Fruit fly (Drosophila melanogaster) whole organism, embryonic: ENCODE data around the gene Notum.

Experiments
- Aef1 ChIP-seq: fragments of 200-800 bp; sonication (Bioruptor generic); IDR thresholded peaks from 3 replicates; pipeline ENCODE4 v1.3.6; 2022; ENCODE audit warnings: missing biosample characterization, missing genetic modification characterization
- BEAF-32 ChIP-seq: fragments of 200-800 bp; sonication (Bioruptor generic); optimal IDR thresholded peaks from 3 replicates; lab custom pipeline; 2017; ENCODE audit warnings: missing biosample characterization, missing genetic modification characterization, mild to moderate bottlenecking, moderate library complexity, missing genetic modification reagents
- Bdp1 ChIP-seq: fragments of 200-800 bp; sonication (Bioruptor generic); optimal IDR thresholded peaks from 3 replicates; lab custom pipeline; 2016; ENCODE audit warnings: missing biosample characterization, missing genetic modification characterization
- CG11695 ChIP-seq: fragments of 200-800 bp; sonication (Bioruptor generic); IDR thresholded peaks from 3 replicates; pipeline ENCODE4 v1.3.6; 2022; ENCODE audit warnings: missing biosample characterization, missing genetic modification characterization
- CG12155 ChIP-seq: fragments of 200-800 bp; sonication (Bioruptor generic); optimal IDR thresholded peaks from 3 replicates; lab custom pipeline; 2016; ENCODE audit warnings: missing biosample characterization, missing genetic modification characterization
- CG12659 ChIP-seq: fragments of 200-800 bp; sonication (Bioruptor generic); optimal IDR thresholded peaks from 3 replicates; lab custom pipeline; 2017; ENCODE audit warnings: mild to moderate bottlenecking, missing biosample characterization, missing genetic modification reagents, missing genetic modification characterization
- CG12769 ChIP-seq: fragments of 200-800 bp; sonication (Bioruptor generic); optimal IDR thresholded peaks from 2 replicates; lab custom pipeline; 2019; ENCODE audit warnings: missing biosample characterization, mild to moderate bottlenecking, missing genetic modification characterization, moderate library complexity
- CG14710 ChIP-seq: fragments of 200-800 bp; sonication (Bioruptor generic); optimal IDR thresholded peaks from 3 replicates; lab custom pipeline; 2019; ENCODE audit warnings: missing biosample characterization, mild to moderate bottlenecking, missing genetic modification characterization, moderate library complexity
- CG1792 ChIP-seq: fragments of 200-800 bp; sonication (Bioruptor generic); optimal IDR thresholded peaks from 2 replicates; lab custom pipeline; 2016; ENCODE audit warnings: missing biosample characterization, missing genetic modification characterization
- CG1832 ChIP-seq: fragments of 200-800 bp; sonication (Bioruptor generic); optimal IDR thresholded peaks from 2 replicates; lab custom pipeline; 2017; ENCODE audit warnings: missing biosample characterization, mild to moderate bottlenecking, missing genetic modification characterization, inconsistent platforms
- CG2875 ChIP-seq: fragments of 200-800 bp; sonication (Bioruptor generic); optimal IDR thresholded peaks from 2 replicates; lab custom pipeline; 2017; ENCODE audit warnings: missing biosample characterization, mild to moderate bottlenecking, missing genetic modification characterization, missing genetic modification reagents
- CG3065 ChIP-seq: fragments of 200-800 bp; sonication (Bioruptor generic); optimal IDR thresholded peaks from 2 replicates; lab custom pipeline; 2016; ENCODE audit warnings: missing biosample characterization, missing genetic modification characterization
- CG43689 ChIP-seq: fragments of 200-800 bp; sonication (Bioruptor generic); IDR thresholded peaks from 2 replicates; pipeline ENCODE4 v1.3.6; 2022; ENCODE audit warnings: missing biosample characterization, missing genetic modification characterization
- CG4707 ChIP-seq: fragments of 200-800 bp; sonication (Bioruptor generic); optimal IDR thresholded peaks from 2 replicates; lab custom pipeline; 2018; ENCODE audit warnings: missing biosample characterization, mild to moderate bottlenecking, missing genetic modification characterization, moderate library complexity
- CrebB ChIP-seq: fragments of 200-800 bp; sonication (Bioruptor generic); optimal IDR thresholded peaks from 3 replicates; lab custom pipeline; 2018; ENCODE audit warnings: missing biosample characterization, mild to moderate bottlenecking, missing genetic modification characterization
- E2f2 ChIP-seq: fragments of 200-800 bp; sonication (Bioruptor generic); IDR thresholded peaks from 2 replicates; pipeline ENCODE4 v1.3.6; 2022; ENCODE audit warnings: missing biosample characterization, missing genetic modification characterization
- Elba2 ChIP-seq: fragments of 200-800 bp; sonication (Bioruptor generic); optimal IDR thresholded peaks from 3 replicates; lab custom pipeline; 2016; ENCODE audit warnings: missing biosample characterization, missing genetic modification characterization
- Ets97D ChIP-seq: fragments of 200-800 bp; sonication (Bioruptor generic); optimal IDR thresholded peaks from 3 replicates; lab custom pipeline; 2016; ENCODE audit warnings: missing biosample characterization, missing genetic modification characterization
- Fer1 ChIP-seq: fragments of 200-800 bp; sonication (Bioruptor generic); optimal IDR thresholded peaks from 2 replicates; lab custom pipeline; 2017; ENCODE audit warnings: missing biosample characterization, mild to moderate bottlenecking, missing genetic modification characterization
- HmgD ChIP-seq: fragments of 200-800 bp; sonication (Bioruptor generic); optimal IDR thresholded peaks from 3 replicates; lab custom pipeline; 2016; ENCODE audit warnings: missing biosample characterization, missing genetic modification characterization
- Hmx ChIP-seq: fragments of 200-800 bp; sonication (Bioruptor generic); optimal IDR thresholded peaks from 2 replicates; lab custom pipeline; 2016; ENCODE audit warnings: missing biosample characterization, missing genetic modification characterization
- Lhr ChIP-seq: fragments of 200-800 bp; sonication (Bioruptor generic); optimal IDR thresholded peaks from 3 replicates; lab custom pipeline; 2017; ENCODE audit warnings: mild to moderate bottlenecking, missing biosample characterization, missing genetic modification reagents, missing genetic modification characterization
- MBD-R2 ChIP-seq: fragments of 200-800 bp; sonication (Bioruptor generic); IDR thresholded peaks from 2 replicates; pipeline ENCODE4 v1.3.6; 2022; ENCODE audit warnings: missing biosample characterization, missing genetic modification characterization
- Mad ChIP-seq: fragments of 200-800 bp; sonication (Bioruptor generic); optimal IDR thresholded peaks from 2 replicates; lab custom pipeline; 2016; ENCODE audit warnings: missing biosample characterization, missing genetic modification characterization
- Meics ChIP-seq: fragments of 200-800 bp; sonication (Bioruptor generic); optimal IDR thresholded peaks from 2 replicates; lab custom pipeline; 2017; ENCODE audit warnings: missing biosample characterization, mild to moderate bottlenecking, missing genetic modification characterization
- NFAT ChIP-seq: fragments of 200-800 bp; sonication (Bioruptor generic); IDR thresholded peaks from 2 replicates; pipeline ENCODE4 v1.3.6; 2022; ENCODE audit warnings: missing biosample characterization, missing genetic modification characterization
- Ravus ChIP-seq: fragments of 200-800 bp; sonication (Bioruptor generic); IDR thresholded peaks from 2 replicates; pipeline ENCODE4 v1.3.6; 2022; ENCODE audit warnings: missing biosample characterization, missing genetic modification characterization
- Scr ChIP-seq: fragments of 200-800 bp; sonication (Bioruptor generic); IDR thresholded peaks from 2 replicates; pipeline ENCODE4 v1.3.6; 2022; ENCODE audit warnings: missing biosample characterization, missing genetic modification characterization; ENCODE audit not compliant: partially characterized antibody
- TFAM ChIP-seq: fragments of 200-800 bp; sonication (Bioruptor generic); optimal IDR thresholded peaks from 2 replicates; lab custom pipeline; 2017; ENCODE audit warnings: missing biosample characterization, missing genetic modification characterization, inconsistent platforms
- ap ChIP-seq: fragments of 200-800 bp; sonication (Bioruptor generic); IDR thresholded peaks from 2 replicates; pipeline ENCODE4 v1.3.6; 2022; ENCODE audit warnings: missing biosample characterization, missing genetic modification characterization
- ash1 ChIP-seq: fragments of 200-800 bp; sonication (Bioruptor generic); optimal IDR thresholded peaks from 2 replicates; lab custom pipeline; 2018; ENCODE audit warnings: missing biosample characterization, mild to moderate bottlenecking, missing genetic modification characterization
- bcd ChIP-seq: fragments of 200-800 bp; sonication (Bioruptor generic); optimal IDR thresholded peaks from 2 replicates; lab custom pipeline; 2017; ENCODE audit warnings: missing biosample characterization, mild to moderate bottlenecking, missing genetic modification characterization
- caup ChIP-seq: fragments of 200-800 bp; sonication (Bioruptor generic); optimal IDR thresholded peaks from 3 replicates; lab custom pipeline; 2017; ENCODE audit warnings: missing biosample characterization, mild to moderate bottlenecking, missing genetic modification characterization, moderate library complexity; ENCODE audit not compliant: severe bottlenecking
- corto ChIP-seq: fragments of 200-800 bp; sonication (Bioruptor generic); optimal IDR thresholded peaks from 2 replicates; lab custom pipeline; 2016; ENCODE audit warnings: missing biosample characterization, mild to moderate bottlenecking, missing genetic modification characterization, moderate library complexity
- crc ChIP-seq: fragments of 200-800 bp; sonication (Bioruptor generic); optimal IDR thresholded peaks from 2 replicates; lab custom pipeline; 2016; ENCODE audit warnings: missing biosample characterization, missing genetic modification characterization
- danr ChIP-seq: fragments of 200-800 bp; sonication (Bioruptor generic); IDR thresholded peaks from 2 replicates; pipeline ENCODE4 v1.3.6; 2022; ENCODE audit warnings: missing biosample characterization, missing genetic modification characterization
- disco-r ChIP-seq: fragments of 200-800 bp; sonication (Bioruptor generic); optimal IDR thresholded peaks from 2 replicates; lab custom pipeline; 2016; ENCODE audit warnings: missing biosample characterization, missing genetic modification characterization
- emc ChIP-seq: fragments of 200-800 bp; sonication (Bioruptor generic); optimal IDR thresholded peaks from 2 replicates; lab custom pipeline; 2016; ENCODE audit warnings: missing biosample characterization, missing genetic modification characterization
- gfzf ChIP-seq: fragments of 200-800 bp; sonication (Bioruptor generic); optimal IDR thresholded peaks from 2 replicates; lab custom pipeline; 2016; ENCODE audit warnings: missing biosample characterization, mild to moderate bottlenecking, missing genetic modification characterization, moderate library complexity
- maf-S ChIP-seq: fragments of 200-800 bp; sonication (Bioruptor generic); optimal IDR thresholded peaks from 2 replicates; lab custom pipeline; 2016; ENCODE audit warnings: missing biosample characterization, missing genetic modification characterization
- onecut ChIP-seq: fragments of 200-800 bp; sonication (Bioruptor generic); IDR thresholded peaks from 2 replicates; pipeline ENCODE4 v1.3.6; 2022; ENCODE audit warnings: missing biosample characterization, missing genetic modification characterization
- otp ChIP-seq: fragments of 200-800 bp; sonication (Bioruptor generic); IDR thresholded peaks from 3 replicates; pipeline ENCODE4, ENCODE4 v1.3.6; 2022; ENCODE audit warnings: missing biosample characterization, missing genetic modification characterization
- peb ChIP-seq: fragments of 200-800 bp; sonication (Bioruptor generic); IDR thresholded peaks from 2 replicates; pipeline ENCODE4 v1.3.6; 2022; ENCODE audit warnings: missing biosample characterization, missing genetic modification characterization
- sima ChIP-seq: fragments of 200-800 bp; sonication (Bioruptor generic); optimal IDR thresholded peaks from 2 replicates; lab custom pipeline; 2016; ENCODE audit warnings: missing biosample characterization, missing genetic modification characterization
- sisA ChIP-seq: fragments of 200-800 bp; sonication (Bioruptor generic); IDR thresholded peaks from 2 replicates; pipeline ENCODE4 v1.3.6; 2022; ENCODE audit warnings: missing biosample characterization, missing genetic modification characterization
- slp2 ChIP-seq: fragments of 200-800 bp; sonication (Bioruptor generic); optimal IDR thresholded peaks from 2 replicates; lab custom pipeline; 2016; ENCODE audit warnings: missing biosample characterization, missing genetic modification characterization
- sob ChIP-seq: fragments of 200-800 bp; sonication (Bioruptor generic); IDR thresholded peaks from 2 replicates; pipeline ENCODE4 v1.3.6; 2022; ENCODE audit warnings: missing biosample characterization, missing genetic modification characterization
- ttk ChIP-seq: fragments of 200-800 bp; sonication (Bioruptor generic); IDR thresholded peaks from 2 replicates; pipeline ENCODE4 v2.1.2; 2022; ENCODE audit warnings: missing biosample characterization, missing genetic modification characterization
- tx ChIP-seq: fragments of 200-800 bp; sonication (Bioruptor generic); optimal IDR thresholded peaks from 2 replicates; lab custom pipeline; 2016; ENCODE audit warnings: missing biosample characterization, missing genetic modification characterization
- wor ChIP-seq: fragments of 200-800 bp; sonication (Bioruptor generic); IDR thresholded peaks from 2 replicates; pipeline ENCODE4 v1.3.6; 2022; ENCODE audit warnings: missing biosample characterization, missing genetic modification characterization
- z ChIP-seq: fragments of 200-800 bp; sonication (Bioruptor generic); IDR thresholded peaks from 3 replicates; pipeline ENCODE4 v1.3.6; 2022; ENCODE audit warnings: missing biosample characterization, missing genetic modification characterization

Notum gene

dm6 chr3L:16001164-16001679, 22.1 kb upstream of the Notum start (continued):
- TF ChIP-seq sob (GFP tag; lab: Robert Waterston, UW) = peak; percentile 79
- peak; percentile 57 for TF ChIP-seq E2f2 (GFP tag; lab: Robert Waterston, UW)
- no peak for TF ChIP-seq Lhr (GFP tag; lab: Kevin White, UChicago)
- TF ChIP-seq maf-S = peak; percentile 77
- TF ChIP-seq crc (GFP tag; lab: Kevin White, UChicago) = peak; percentile 67
- peak; percentile 27 for TF ChIP-seq CG2875 (GFP tag; lab: Kevin White, UChicago)
- peak; percentile 48 for TF ChIP-seq sima (GFP tag; lab: Kevin White, UChicago)
- TF ChIP-seq onecut (GFP tag; lab: Robert Waterston, UW) = peak; percentile 22; the same call in 1 of the 2 replicates
- TF ChIP-seq ap (GFP tag; lab: Robert Waterston, UW) = no peak
- TF ChIP-seq CG12769 = peak; percentile 89
- peak; percentile 25 for TF ChIP-seq corto (GFP tag; lab: Kevin White, UChicago)
- no peak for TF ChIP-seq CG43689 (GFP tag; lab: Robert Waterston, UW)
- TF ChIP-seq NFAT = no peak
- TF ChIP-seq gfzf (GFP tag; lab: Kevin White, UChicago) = no peak
- peak; percentile 28 for TF ChIP-seq Ets97D
- TF ChIP-seq slp2 (GFP tag; lab: Kevin White, UChicago) = peak; percentile 67
- TF ChIP-seq Fer1 (GFP tag; lab: Kevin White, UChicago) = peak; percentile 93
- TF ChIP-seq CG14710 = no peak
- TF ChIP-seq CrebB = peak; percentile 72
- TF ChIP-seq MBD-R2 (GFP tag; lab: Robert Waterston, UW) = peak; percentile 40; the same call in 1 of the 2 replicates
- TF ChIP-seq tx (GFP tag; lab: Kevin White, UChicago) = peak; percentile 74
- TF ChIP-seq caup = peak; percentile 84
- TF ChIP-seq wor (GFP tag; lab: Robert Waterston, UW) = no peak
- no peak for TF ChIP-seq Elba2 (GFP tag; lab: Kevin White, UChicago)
- TF ChIP-seq emc (GFP tag; lab: Kevin White, UChicago) = peak; percentile 14
- no peak for TF ChIP-seq Ravus (GFP tag; lab: Robert Waterston, UW)
- TF ChIP-seq bcd (GFP tag; lab: Kevin White, UChicago) = peak; percentile 84
- peak; percentile 61; the same call in 1 of the 2 replicates for TF ChIP-seq danr (GFP tag; lab: Robert Waterston, UW)
- no peak; the same call in 1 of the 2 replicates for TF ChIP-seq peb (GFP tag; lab: Robert Waterston, UW)
- TF ChIP-seq z (GFP tag; lab: Robert Waterston, UW) = no peak
- TF ChIP-seq HmgD (GFP tag; lab: Kevin White, UChicago) = peak; percentile 72
- 0 out of 2 replicates have a peak, but pooled peaks have one; percentile 34 for TF ChIP-seq Scr (GFP tag; lab: Robert Waterston, UW)
- peak; percentile 59 for TF ChIP-seq CG1832
- peak; percentile 75 for TF ChIP-seq Mad (GFP tag; lab: Kevin White, UChicago)
- TF ChIP-seq CG12659 (GFP tag; lab: Kevin White, UChicago) = peak; percentile 87
- TF ChIP-seq sisA = no peak; the same call in 1 of the 2 replicates
- TF ChIP-seq CG4707 = no peak
- TF ChIP-seq Hmx = peak; percentile 67
- TF ChIP-seq Bdp1 = peak; percentile 4
- TF ChIP-seq CG12155 (GFP tag; lab: Kevin White, UChicago) = peak; percentile 76
- TF ChIP-seq TFAM (GFP tag; lab: Kevin White, UChicago) = no peak
- peak; percentile 35 for TF ChIP-seq disco-r (GFP tag; lab: Kevin White, UChicago)
- TF ChIP-seq Meics (GFP tag; lab: Kevin White, UChicago) = peak; percentile 84
- TF ChIP-seq ash1 (GFP tag; lab: Kevin White, UChicago) = peak; percentile 13
- peak; percentile 71; the same call in 2 of the 3 replicates for TF ChIP-seq CG11695 (GFP tag; lab: Robert Waterston, UW)
- TF ChIP-seq BEAF-32 = no peak
- TF ChIP-seq ttk = no peak
- no peak for TF ChIP-seq CG3065 (GFP tag; lab: Kevin White, UChicago)
- peak; percentile 74 for TF ChIP-seq CG1792 (GFP tag; lab: Kevin White, UChicago)
- TF ChIP-seq Aef1 (GFP tag; lab: Robert Waterston, UW) = peak; percentile 58
- no peak; the same call in 2 of the 3 replicates for TF ChIP-seq otp (GFP tag; lab: Robert Waterston, UW)
